Fruit fly (Drosophila melanogaster): ENCODE data around the gene CG10588.

The CG10588 gene

DNA sequence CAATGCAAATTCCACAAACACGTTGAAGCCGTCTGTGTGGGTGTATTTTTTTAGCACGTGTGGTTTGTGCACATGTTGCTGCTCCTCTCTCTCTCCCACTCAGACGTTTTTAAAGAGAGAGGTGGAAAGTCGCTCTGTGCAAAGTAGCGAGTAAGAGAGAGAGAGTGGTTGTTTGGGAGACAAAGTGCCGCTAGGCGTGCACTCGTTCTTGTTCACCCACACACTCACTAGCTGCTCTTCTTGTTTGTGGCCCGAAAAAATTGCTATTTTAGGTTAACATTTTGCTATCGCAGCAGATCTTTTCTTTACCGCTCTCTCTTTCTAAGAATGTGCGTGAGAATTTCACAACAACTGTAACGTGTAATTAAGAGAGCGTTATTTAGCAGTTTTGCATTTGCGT is 52.2 kb downstream of the CG10588 start (continued):
- TF ChIP-seq Ets97D (GFP tag; optimal IDR thresholded peaks at IDR 0.05) (no peak), Scr (GFP tag; IDR thresholded peaks at IDR 0.05; ENCODE audit: partially characterized antibody) (peak; percentile 20; the same call in 1 of the 2 replicates), CG32532 (GFP tag; IDR thresholded peaks at IDR 0.05) (peak; percentile 42; the same call in 1 of the 2 replicates), Lhr (GFP tag; optimal IDR thresholded peaks at IDR 0.05) (no peak), zen2 (GFP tag; IDR thresholded peaks at IDR 0.05; ENCODE audit: partially characterized antibody) (peak; percentile 39; the same call in 1 of the 3 replicates), sug (tag; optimal IDR thresholded peaks at IDR 0.05) (peak; percentile 5), HLHmδ (GFP tag; optimal IDR thresholded peaks at IDR 0.05) (peak; percentile 70), pros (GFP tag; optimal IDR thresholded peaks at IDR 0.05) (peak; percentile 85), CG6854 (GFP tag; optimal IDR thresholded peaks at IDR 0.05) (no peak), sr (GFP tag; IDR thresholded peaks at IDR 0.05) (peak; percentile 79; the same call in 2 of the 3 replicates), Hr51 (GFP tag; optimal IDR thresholded peaks at IDR 0.05) (no peak), gcm (GFP tag; optimal IDR thresholded peaks at IDR 0.05) (peak; percentile 7), CG9817 (tag; optimal IDR thresholded peaks at IDR 0.05) (no peak), CG10431 (GFP tag; optimal IDR thresholded peaks at IDR 0.05) (no peak), so (GFP tag; IDR thresholded peaks at IDR 0.05) (peak; percentile 14; the same call in 1 of the 3 replicates), scrt (GFP tag; optimal IDR thresholded peaks at IDR 0.05) (peak; percentile 82), CG7745 (tag; optimal IDR thresholded peaks at IDR 0.05) (no peak), lmd (GFP tag; IDR thresholded peaks at IDR 0.05) (no peak), CG12155 (GFP tag; optimal IDR thresholded peaks at IDR 0.05) (peak; percentile 96), CG9727 (GFP tag; optimal IDR thresholded peaks at IDR 0.05) (no peak), pb (GFP tag; optimal IDR thresholded peaks at IDR 0.05) (no peak), Optix (GFP tag; IDR thresholded peaks at IDR 0.05) (no peak), HmgZ (tag; optimal IDR thresholded peaks at IDR 0.05) (peak; percentile 28), sqz (GFP tag; optimal IDR thresholded peaks at IDR 0.05) (peak; percentile 17), CG14441 (GFP tag; IDR thresholded peaks at IDR 0.05) (no peak), MBD-R2 (GFP tag; IDR thresholded peaks at IDR 0.05) (0 out of 2 replicates have a peak, but pooled peaks have one; percentile 9), PHDP (tag; optimal IDR thresholded peaks at IDR 0.05) (no peak), CG15479 (GFP tag; optimal IDR thresholded peaks at IDR 0.05) (peak; percentile 71), lab (GFP tag; optimal IDR thresholded peaks at IDR 0.05) (no peak), bigmax (GFP tag; optimal IDR thresholded peaks at IDR 0.05) (peak; percentile 87), crol (GFP tag; IDR thresholded peaks at IDR 0.05) (0 out of 2 replicates have a peak, but pooled peaks have one; percentile 16), inv (GFP tag; IDR thresholded peaks at IDR 0.05; ENCODE audit: partially characterized antibody) (no peak), D (optimal IDR thresholded peaks at IDR 0.05) (peak; percentile 20), D (GFP tag; optimal IDR thresholded peaks at IDR 0.05) (no peak), mirr (GFP tag; optimal IDR thresholded peaks at IDR 0.05) (peak; percentile 29), unc-4 (GFP tag; IDR thresholded peaks at IDR 0.05; ENCODE audit: partially characterized antibody) (peak; percentile 12; the same call in 1 of the 2 replicates), CG4707 (GFP tag; optimal IDR thresholded peaks at IDR 0.05) (no peak), NfI (GFP tag; optimal IDR thresholded peaks at IDR 0.05) (no peak), peb (GFP tag; IDR thresholded peaks at IDR 0.05) (no peak), Fer1 (GFP tag; optimal IDR thresholded peaks at IDR 0.05) (no peak), Stat92E (GFP tag; optimal IDR thresholded peaks at IDR 0.05) (peak in 1 of 3 experiments; percentile 67), CG16813 (GFP tag; IDR thresholded peaks at IDR 0.05; ENCODE audit: partially characterized antibody) (peak; percentile 38; the same call in 1 of the 3 replicates), Med (GFP tag) (peak; percentile 61), Lpt (GFP tag; optimal IDR thresholded peaks at IDR 0.05) (no peak), CG12744 (GFP tag; optimal IDR thresholded peaks at IDR 0.05) (no peak), sd (tag; optimal IDR thresholded peaks at IDR 0.05) (peak; percentile 87), nom (GFP tag; optimal IDR thresholded peaks at IDR 0.05) (no peak), ro (GFP tag; IDR thresholded peaks at IDR 0.05) (no peak), twi (tag; optimal IDR thresholded peaks at IDR 0.05) (peak; percentile 64)

All from whole organism, embryonic.